Fruit fly (Drosophila melanogaster) whole organism, wandering third instar larva: ENCODE results near the gene Mvd.

ENCODE experiments used
- CG32264 ChIP-seq: fragments of 200-800 bp; sonication (Bioruptor generic); optimal IDR thresholded peaks from 2 replicates; lab custom pipeline; 2016; ENCODE audit warnings: missing biosample characterization, missing genetic modification characterization
- CrebA ChIP-seq: fragments of 200-800 bp; sonication (Bioruptor generic); optimal IDR thresholded peaks from 2 replicates; lab custom pipeline; 2016; ENCODE audit warnings: missing biosample characterization, mild to moderate bottlenecking, missing genetic modification characterization, borderline replicate concordance
- GATAd ChIP-seq: sonication (Bioruptor generic); optimal IDR thresholded peaks from 2 replicates; lab custom pipeline; 2016; ENCODE audit warnings: missing biosample characterization, missing genetic modification characterization
- Myc ChIP-seq: fragments of >200 bp; optimal IDR thresholded peaks from 2 replicates; lab custom pipeline; 2017
- OdsH ChIP-seq: fragments of 200-800 bp; sonication (Bioruptor generic); optimal IDR thresholded peaks from 2 replicates; lab custom pipeline; 2016; ENCODE audit warnings: missing biosample characterization, mild to moderate bottlenecking, missing genetic modification characterization
- Vsx2 ChIP-seq: fragments of 200-300, 225-300 bp; sonication (Bioruptor generic); optimal IDR thresholded peaks from 2 replicates; lab custom pipeline; 2018; ENCODE audit warnings: missing biosample characterization, missing genetic modification characterization; ENCODE audit not compliant: partially characterized antibody
- br ChIP-seq: fragments of 200-800 bp; sonication (Bioruptor generic); optimal IDR thresholded peaks from 2 replicates; lab custom pipeline; 2016; ENCODE audit warnings: missing biosample characterization, missing genetic modification characterization
- h ChIP-seq: fragments of 200-800 bp; sonication (Bioruptor generic); optimal IDR thresholded peaks from 3 replicates; lab custom pipeline; 2016; ENCODE audit warnings: missing biosample characterization, mild to moderate bottlenecking, missing genetic modification characterization
- lola ChIP-seq: fragments of >200 bp; optimal IDR thresholded peaks from 2 replicates; lab custom pipeline; 2017; ENCODE audit warnings: missing biosample characterization, missing genetic modification characterization
- pan ChIP-seq: fragments of >200 bp; optimal IDR thresholded peaks from 2 replicates; lab custom pipeline; 2017
- psq ChIP-seq: fragments of 200-800 bp; sonication (Bioruptor generic); optimal IDR thresholded peaks from 3 replicates; lab custom pipeline; 2017; ENCODE audit warnings: missing biosample characterization, mild to moderate bottlenecking, missing genetic modification characterization, moderate library complexity

dm6 chrX:15758692-15759240, 9.8 kb downstream of the Mvd start:
- TF ChIP-seq br (GFP tag; lab: Kevin White, UChicago) (no peak), Vsx2 (GFP tag; lab: Kevin White, UChicago) (no peak), psq (GFP tag; lab: Kevin White, UChicago) (no peak), Myc (no peak), GATAd (GFP tag; lab: Kevin White, UChicago) (no peak), pan (no peak), lola (no peak), OdsH (GFP tag; lab: Kevin White, UChicago) (no peak), CrebA (GFP tag; lab: Kevin White, UChicago) (no peak), CG32264 (GFP tag; lab: Kevin White, UChicago) (no peak), h (no peak)
